Worm (Caenorhabditis elegans) whole organism, young adult: ENCODE measurements around the gene B0034.1.

Source experiments
- B0035.1 ChIP-seq: sonication (generic microtip); optimal IDR thresholded peaks from 2 replicates; lab custom pipeline; 2016; ENCODE audit warnings: missing genetic modification characterization, mild to moderate bottlenecking, missing compliant biosample characterization, missing genotype, missing genetic modification reagents
- F55B11.4 ChIP-seq: sonication (generic microtip); optimal IDR thresholded peaks from 2 replicates; lab custom pipeline; 2016; ENCODE audit warnings: missing compliant biosample characterization, missing genetic modification characterization, borderline replicate concordance; ENCODE audit not compliant: insufficient read depth
- ama-1 ChIP-seq, 3 experiments: fragments of 150-350 bp in 1 of 3; sonication (generic microtip) in 2 of 3; optimal IDR thresholded peaks; 2 replicates each; lab custom pipeline; 2014 to 2018; ENCODE audit warnings: missing biosample characterization in 2 of 3, missing genetic modification characterization in 2 of 3, missing genetic modification reagents in 2 of 3
- ceh-91 ChIP-seq: fragments of 200-800 bp; sonication (Bioruptor generic); IDR thresholded peaks from 2 replicates; pipeline ENCODE4 v1.3.6; 2022; ENCODE audit warnings: missing genetic modification reagents, missing genetic modification characterization, missing compliant biosample characterization
- nhr-179 ChIP-seq: sonication (generic microtip); optimal IDR thresholded peaks from 2 replicates; lab custom pipeline; 2016; ENCODE audit warnings: mild to moderate bottlenecking, missing genetic modification characterization, missing compliant biosample characterization
- nhr-27 ChIP-seq: fragments of 200-800 bp; sonication (Bioruptor generic); optimal IDR thresholded peaks from 2 replicates; lab custom pipeline; 2018; ENCODE audit warnings: mild to moderate bottlenecking, missing genetic modification characterization, moderate library complexity, missing compliant biosample characterization

DNA sequence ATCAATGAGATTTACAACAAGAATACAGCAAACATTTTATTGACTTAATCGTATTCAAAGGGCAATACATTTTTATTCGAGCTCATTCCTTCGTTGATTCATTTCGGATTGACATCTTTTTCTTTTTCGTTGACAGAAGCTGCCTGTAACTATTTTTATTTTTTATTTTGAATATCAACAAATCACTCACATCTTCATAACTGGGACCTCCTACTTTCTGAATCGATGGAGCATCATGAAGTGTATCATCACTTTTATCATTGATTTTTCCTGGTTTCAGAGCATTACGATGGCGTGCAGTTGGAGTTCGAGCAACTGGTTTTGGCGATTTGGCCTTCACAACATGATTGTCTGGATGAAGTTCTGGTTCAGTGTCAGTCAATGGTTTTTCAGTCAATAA, at the start of gene B0034.1:
- TF ChIP-seq B0035.1 (tag; lab: Kevin White, UChicago) (no peak), ceh-91 (no peak), F55B11.4 (tag; lab: Kevin White, UChicago) (no peak), ama-1 (optimal IDR thresholded peaks at IDR 0.05; lab: Kevin White, UChicago) (no peak), ama-1 (GFP tag; optimal IDR thresholded peaks at IDR 0.05; lab: Kevin White, UChicago) (no peak), nhr-27 (tag; lab: Kevin White, UChicago) (no peak), nhr-179 (tag; lab: Kevin White, UChicago) (no peak)
